Worm (Caenorhabditis elegans) whole organism, mixed stage, embryonic: ENCODE data around the gene C32C4.16.

ENCODE experiments used
- M03D4.4 ChIP-seq: sonication (generic microtip); optimal IDR thresholded peaks from 2 replicates; lab custom pipeline; 2017; ENCODE audit warnings: mild to moderate bottlenecking, missing genetic modification characterization, missing compliant biosample characterization
- bed-3 ChIP-seq: fragments of 200-800 bp; sonication (Bioruptor generic); optimal IDR thresholded peaks from 3 replicates; lab custom pipeline; 2018; ENCODE audit warnings: mild to moderate bottlenecking, missing genetic modification characterization, moderate library complexity, missing compliant biosample characterization
- blmp-1 ChIP-seq: fragments of 150-350 bp; optimal IDR thresholded peaks from 2 replicates; lab custom pipeline; 2014; ENCODE audit warnings: missing biosample characterization, missing genetic modification characterization
- ceh-43 ChIP-seq: fragments of 200-800 bp; sonication (Bioruptor generic); optimal IDR thresholded peaks from 2 replicates; lab custom pipeline; 2018; ENCODE audit warnings: mild to moderate bottlenecking, missing genetic modification characterization, moderate library complexity, missing compliant biosample characterization
- ceh-83 ChIP-seq: fragments of 200-800 bp; sonication (Bioruptor generic); optimal IDR thresholded peaks from 2 replicates; lab custom pipeline; 2018; ENCODE audit warnings: mild to moderate bottlenecking, missing genetic modification characterization, missing compliant biosample characterization
- ces-1 ChIP-seq: fragments of 150-350 bp; optimal IDR thresholded peaks from 2 replicates; lab custom pipeline; 2014; ENCODE audit warnings: missing biosample characterization, missing genetic modification reagents, missing genetic modification characterization
- cnd-1 ChIP-seq: fragments of 200-800 bp; sonication (Bioruptor generic); optimal IDR thresholded peaks from 2 replicates; lab custom pipeline; 2018; ENCODE audit warnings: mild to moderate bottlenecking, missing genetic modification characterization, missing compliant biosample characterization
- elt-1 ChIP-seq: sonication (generic microtip); optimal IDR thresholded peaks from 2 replicates; lab custom pipeline; 2017; ENCODE audit warnings: missing genetic modification characterization, mild to moderate bottlenecking, missing compliant biosample characterization, antibody characterized with exemption, moderate library complexity, borderline replicate concordance; ENCODE audit not compliant: insufficient read depth
- elt-3 ChIP-seq: fragments of 150-350 bp; optimal IDR thresholded peaks from 2 replicates; lab custom pipeline; 2014; ENCODE audit warnings: missing biosample characterization, missing genetic modification characterization
- ham-2 ChIP-seq: fragments of 200-800 bp; sonication (Bioruptor generic); optimal IDR thresholded peaks from 2 replicates; lab custom pipeline; 2018; ENCODE audit warnings: mild to moderate bottlenecking, missing genetic modification characterization, missing compliant biosample characterization
- hlh-1 ChIP-seq: fragments of 150-350 bp; optimal IDR thresholded peaks from 2 replicates; lab custom pipeline; 2014; ENCODE audit warnings: missing biosample characterization, missing genetic modification reagents, missing genetic modification characterization
- lin-13 ChIP-seq: fragments of 150-350 bp; optimal IDR thresholded peaks from 2 replicates; lab custom pipeline; 2014; ENCODE audit warnings: missing biosample characterization, missing genetic modification characterization
- lin-32 ChIP-seq: fragments of 200-800 bp; sonication (Bioruptor generic); optimal IDR thresholded peaks from 2 replicates; lab custom pipeline; 2018; ENCODE audit warnings: mild to moderate bottlenecking, missing genetic modification characterization, missing compliant biosample characterization
- lsy-2 ChIP-seq: fragments of 150-350 bp; optimal IDR thresholded peaks from 2 replicates; lab custom pipeline; 2014; ENCODE audit warnings: missing biosample characterization, missing genetic modification characterization
- mab-5 ChIP-seq: fragments of 150-350 bp; optimal IDR thresholded peaks from 2 replicates; lab custom pipeline; 2014; ENCODE audit warnings: missing biosample characterization, missing genetic modification characterization
- mep-1 ChIP-seq: fragments of 150-350 bp; optimal IDR thresholded peaks from 2 replicates; lab custom pipeline; 2017; ENCODE audit warnings: missing biosample characterization, missing genetic modification reagents, missing genetic modification characterization, inconsistent platforms
- nhr-12 ChIP-seq: fragments of 150-350 bp; optimal IDR thresholded peaks from 2 replicates; lab custom pipeline; 2014; ENCODE audit warnings: missing biosample characterization, missing genetic modification characterization
- nhr-28 ChIP-seq: fragments of 150-350 bp; optimal IDR thresholded peaks from 2 replicates; lab custom pipeline; 2014; ENCODE audit warnings: missing biosample characterization, missing genetic modification characterization
- nhr-76 ChIP-seq: sonication (generic microtip); optimal IDR thresholded peaks from 2 replicates; lab custom pipeline; 2017; ENCODE audit warnings: missing biosample characterization, missing genetic modification characterization
- pha-4 ChIP-seq: fragments of 150-350 bp; optimal IDR thresholded peaks from 2 replicates; lab custom pipeline; 2018; ENCODE audit warnings: missing biosample characterization, missing genetic modification reagents, missing genetic modification characterization
- sem-2 ChIP-seq: fragments of 200-800 bp; sonication (Bioruptor generic); optimal IDR thresholded peaks from 2 replicates; lab custom pipeline; 2018; ENCODE audit warnings: mild to moderate bottlenecking, missing genetic modification characterization, missing compliant biosample characterization
- snpc-4 ChIP-seq: fragments of 150-350 bp; optimal IDR thresholded peaks from 2 replicates; lab custom pipeline; 2014; ENCODE audit warnings: missing biosample characterization, missing genetic modification characterization
- sptf-1 ChIP-seq: sonication (generic microtip); optimal IDR thresholded peaks from 2 replicates; lab custom pipeline; 2017; ENCODE audit warnings: mild to moderate bottlenecking, missing genetic modification characterization, moderate library complexity, missing compliant biosample characterization
- tbx-8 ChIP-seq: fragments of 200-800 bp; sonication (Bioruptor generic); optimal IDR thresholded peaks from 2 replicates; lab custom pipeline; 2018; ENCODE audit warnings: mild to moderate bottlenecking, missing genetic modification characterization, moderate library complexity, missing compliant biosample characterization
- unc-120 ChIP-seq: sonication (generic microtip); optimal IDR thresholded peaks from 2 replicates; lab custom pipeline; 2017; ENCODE audit warnings: missing genetic modification characterization, missing compliant biosample characterization; ENCODE audit not compliant: poor library complexity, severe bottlenecking
- unc-62 ChIP-seq: fragments of 150-350 bp; optimal IDR thresholded peaks from 2 replicates; lab custom pipeline; 2014; ENCODE audit warnings: missing biosample characterization, missing genetic modification reagents, missing genetic modification characterization
- zip-8 ChIP-seq: fragments of 150-350 bp; optimal IDR thresholded peaks from 2 replicates; lab custom pipeline; 2014; ENCODE audit warnings: missing biosample characterization, missing genetic modification characterization
- ztf-11 ChIP-seq: fragments of 150-350 bp; optimal IDR thresholded peaks from 2 replicates; lab custom pipeline; 2014; ENCODE audit warnings: missing biosample characterization, missing genetic modification characterization

Gene C32C4.16

DNA sequence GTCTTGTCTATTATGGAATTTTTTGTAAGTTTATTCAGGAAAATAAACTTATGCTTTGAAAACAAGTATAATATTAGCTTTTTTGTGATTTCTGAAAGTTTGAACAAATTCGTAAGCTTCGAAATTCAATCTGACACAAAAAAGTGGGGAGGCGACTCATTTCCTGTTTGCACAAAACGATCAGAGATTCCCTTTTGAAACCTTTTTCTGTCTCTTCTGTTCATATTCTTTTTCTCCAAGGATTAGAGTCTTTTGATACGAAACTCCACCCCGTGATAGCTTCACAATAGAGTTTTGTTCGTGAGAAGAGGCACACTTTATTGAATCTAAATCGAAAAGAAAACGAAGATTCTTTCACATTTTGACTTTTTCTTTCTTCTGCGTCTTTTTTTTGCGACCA is 6.4 kb upstream of the C32C4.16 start:
- TF ChIP-seq M03D4.4 (tag; lab: Kevin White, UChicago) (no peak), ces-1 (GFP tag; lab: Kevin White, UChicago) (peak; percentile 9)

DNA sequence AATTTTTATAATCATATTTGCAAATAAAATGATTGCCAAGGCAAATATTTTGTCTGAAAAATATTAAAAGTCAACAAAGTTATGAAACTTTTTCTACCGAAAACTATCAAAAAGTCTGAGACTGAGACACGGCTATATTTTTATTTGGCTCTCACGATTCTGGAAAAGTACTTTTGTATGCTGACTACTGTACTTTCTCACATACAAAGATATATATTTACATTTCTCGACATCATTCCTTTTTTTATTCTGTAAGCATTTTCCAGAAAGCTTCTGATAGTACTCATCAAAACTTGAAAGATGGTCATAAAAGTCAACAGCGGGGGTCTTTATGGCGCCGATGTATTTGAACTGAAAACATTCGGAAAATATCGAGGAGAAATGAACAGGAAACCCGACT is 785 bp downstream of the C32C4.16 start, which contains the start of gene aqp-6:
TSS of gene aqp-6 (plus strand) at position 301 of the 400 bp plus-strand sequence.
- no peak for TF ChIP-seq unc-120 (tag; lab: Kevin White, UChicago)
- no peak for TF ChIP-seq blmp-1 (tag; lab: Kevin White, UChicago)
- TF ChIP-seq sptf-1 (tag; lab: Kevin White, UChicago): no peak

DNA sequence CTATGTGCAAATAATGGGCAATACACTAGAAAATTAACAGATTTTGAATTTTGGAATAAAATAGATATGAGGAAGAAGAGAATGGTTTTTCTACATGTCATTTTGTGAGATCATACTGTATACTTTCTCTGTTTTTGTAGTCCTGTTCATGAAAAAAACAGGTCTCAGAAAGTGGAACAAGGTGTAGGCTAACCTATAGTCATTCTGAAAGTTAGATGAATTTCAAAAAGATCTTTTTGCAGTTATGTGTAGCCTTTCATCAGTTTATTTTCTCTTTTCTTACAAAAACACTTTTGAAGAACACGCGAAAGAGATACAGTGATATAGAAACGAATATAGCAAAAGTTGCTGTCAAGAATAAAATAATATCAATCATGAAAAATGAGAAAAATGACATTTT is 6.8 kb downstream of the C32C4.16 start, which contains the start of gene ugt-35:
TSS of gene ugt-35 (minus strand) at position 101 of the 400 bp plus-strand sequence.
- TF ChIP-seq blmp-1 (tag; lab: Kevin White, UChicago): no peak
- TF ChIP-seq cnd-1: no peak
- TF ChIP-seq zip-8: no peak
- TF ChIP-seq mab-5: no peak
- no peak for TF ChIP-seq lin-32
- no peak for TF ChIP-seq snpc-4 (tag; lab: Kevin White, UChicago)

DNA sequence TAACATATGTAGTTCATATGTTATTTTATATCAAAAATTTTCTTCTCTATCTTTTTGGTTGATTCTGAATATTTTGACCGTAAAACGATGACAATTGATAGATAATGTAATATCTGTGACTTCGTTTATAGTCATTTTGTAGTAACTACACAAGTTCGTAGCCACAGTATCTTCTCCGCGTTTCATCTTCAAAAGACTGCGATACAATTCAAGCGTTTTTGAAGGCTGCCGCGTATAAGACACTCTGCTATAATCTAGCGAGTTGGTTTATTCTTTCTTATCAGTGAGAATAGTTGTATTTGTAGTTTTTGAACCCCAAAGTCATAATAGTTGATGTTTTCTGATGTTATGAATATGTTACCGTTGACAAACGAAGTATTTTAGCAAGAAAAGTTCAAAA is 9.6 kb downstream of the C32C4.16 start, which contains the start of gene ugt-34:
TSS of gene ugt-34 (minus strand) at position 21 of the 400 bp plus-strand sequence.
- TF ChIP-seq mab-5 (no peak), ztf-11 (tag; lab: Kevin White, UChicago) (no peak)

DNA sequence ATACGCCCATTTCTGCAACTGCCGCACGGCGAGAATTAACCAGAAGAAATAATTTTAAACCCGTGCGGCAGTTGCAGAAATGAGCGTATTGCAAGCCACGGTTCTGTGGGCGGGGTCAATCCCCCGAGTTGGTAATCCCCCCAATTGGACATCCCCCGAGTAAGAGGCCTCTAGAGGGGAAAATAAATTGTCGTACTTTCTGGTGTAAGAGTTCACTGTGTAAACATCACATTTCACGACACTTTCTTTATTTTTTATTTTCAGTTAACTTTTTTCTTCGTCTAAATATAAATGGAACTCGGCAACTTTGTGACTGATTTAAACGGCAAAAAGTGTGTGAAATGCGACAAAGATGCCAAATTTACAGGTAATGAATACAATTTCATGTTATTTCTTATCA is 10.6 kb downstream of the C32C4.16 start, which contains the start of gene tut-2:
TSS of gene tut-2 (plus strand) at position 277 of the 400 bp plus-strand sequence.
- TF ChIP-seq M03D4.4 (tag; lab: Kevin White, UChicago) (no peak), ces-1 (GFP tag; lab: Kevin White, UChicago) (no peak), tbx-8 (GFP tag; lab: Kevin White, UChicago) (no peak), hlh-1 (no peak), ceh-43 (no peak), blmp-1 (tag; lab: Kevin White, UChicago) (no peak), ceh-83 (GFP tag; lab: Kevin White, UChicago) (no peak), lsy-2 (tag; lab: Kevin White, UChicago) (peak; percentile 17)

DNA sequence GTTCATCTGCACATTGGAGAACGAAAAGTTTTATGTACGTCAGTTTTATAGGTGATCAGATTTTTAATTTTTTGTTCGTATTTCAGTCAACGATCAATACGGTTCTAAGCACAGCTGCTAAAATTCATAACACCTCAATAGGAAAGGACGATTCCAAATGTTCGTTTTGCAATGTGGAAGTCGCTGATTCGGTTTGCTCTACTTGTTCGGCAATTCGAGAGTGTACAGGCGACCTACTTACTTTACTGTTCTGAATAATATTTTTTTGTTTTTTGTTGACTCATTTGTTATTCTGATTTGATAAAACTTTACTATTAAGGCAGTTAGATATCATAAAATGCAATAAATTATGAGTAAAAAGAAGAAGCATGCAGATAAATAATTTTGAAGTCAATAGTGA is 12.0 kb downstream of the C32C4.16 start:
- TF ChIP-seq pha-4 (tag; lab: Kevin White, UChicago) (no peak), sptf-1 (tag; lab: Kevin White, UChicago) (no peak), ham-2 (GFP tag; lab: Kevin White, UChicago) (no peak), ceh-43 (no peak), nhr-76 (no peak), elt-1 (tag; lab: Kevin White, UChicago) (no peak), hlh-1 (no peak), sem-2 (GFP tag; lab: Kevin White, UChicago) (no peak), lsy-2 (tag; lab: Kevin White, UChicago) (no peak), ztf-11 (tag; lab: Kevin White, UChicago) (no peak), elt-3 (tag; lab: Kevin White, UChicago) (no peak), snpc-4 (tag; lab: Kevin White, UChicago) (no peak), unc-62 (no peak), zip-8 (no peak)

DNA sequence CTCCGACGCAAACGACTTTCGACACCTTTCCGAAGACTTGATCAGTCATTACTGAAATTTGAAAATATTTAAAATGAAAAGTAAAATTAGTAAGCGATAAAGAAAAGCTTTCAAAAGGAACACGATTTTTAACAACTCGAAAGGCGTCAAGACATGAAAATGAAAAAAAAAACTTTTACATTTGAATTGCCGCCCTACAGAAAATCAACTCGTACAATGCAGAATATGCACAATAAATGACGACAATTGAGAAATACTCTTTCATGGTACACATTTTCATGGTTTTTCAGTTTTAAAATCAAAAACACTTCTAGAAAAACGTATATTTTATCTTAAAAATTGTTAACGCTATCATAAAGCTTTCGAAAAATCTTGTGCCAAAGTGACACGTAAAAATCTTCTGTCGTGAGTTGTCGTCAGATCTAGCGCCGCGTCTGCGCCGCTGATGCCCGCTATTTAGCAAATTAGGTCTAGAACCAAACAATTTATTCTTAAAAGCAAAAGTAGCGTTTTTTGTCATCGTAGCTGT is 14.1 kb downstream of the C32C4.16 start, which contains the start of gene sqv-4:
TSS of gene sqv-4 (minus strand) at position 51 of the 529 bp plus-strand sequence.
- TF ChIP-seq lin-13 (tag; lab: Kevin White, UChicago) (no peak), sptf-1 (tag; lab: Kevin White, UChicago) (no peak), mab-5 (no peak), ham-2 (GFP tag; lab: Kevin White, UChicago) (no peak), unc-62 (no peak), nhr-28 (tag; lab: Kevin White, UChicago) (no peak), elt-1 (tag; lab: Kevin White, UChicago) (no peak), ceh-83 (GFP tag; lab: Kevin White, UChicago) (no peak), zip-8 (no peak), mep-1 (tag; lab: Kevin White, UChicago) (no peak), M03D4.4 (tag; lab: Kevin White, UChicago) (no peak), nhr-12 (tag; lab: Kevin White, UChicago) (no peak), bed-3 (GFP tag; lab: Kevin White, UChicago) (no peak)
